Fruit fly (Drosophila melanogaster): ENCODE results near the gene GluRIIC.

GluRIIC gene

dm6 chr2L:866950-867744, 46.7 kb upstream of the GluRIIC start (continued):
- TF ChIP-seq bcd (GFP tag; optimal IDR thresholded peaks at IDR 0.05) (peak; percentile 92), Opbp (GFP tag; IDR thresholded peaks at IDR 0.05; ENCODE audit: partially characterized antibody) (peak; percentile 55; the same call in 2 of the 3 replicates), p53 (GFP tag; optimal IDR thresholded peaks at IDR 0.05) (peak; percentile 57), mirr (GFP tag; optimal IDR thresholded peaks at IDR 0.05) (peak; percentile 91), CG2712 (tag; optimal IDR thresholded peaks at IDR 0.05) (peak; percentile 90), tll (GFP tag; optimal IDR thresholded peaks at IDR 0.05) (no peak), zf30C (GFP tag; optimal IDR thresholded peaks at IDR 0.05) (no peak), CG13624 (GFP tag; optimal IDR thresholded peaks at IDR 0.05) (peak; percentile 93), gcm2 (GFP tag; optimal IDR thresholded peaks at IDR 0.05) (peak; percentile 79), CG1647 (GFP tag; optimal IDR thresholded peaks at IDR 0.05) (peak; percentile 85), CG4328 (GFP tag; optimal IDR thresholded peaks at IDR 0.05) (peak; percentile 80), chif (GFP tag; optimal IDR thresholded peaks at IDR 0.05) (peak; percentile 87 to 94), CG9215 (GFP tag; IDR thresholded peaks at IDR 0.05) (peak; percentile 93), CG3407 (GFP tag; optimal IDR thresholded peaks at IDR 0.05) (peak; percentile 81), CG7963 (GFP tag; IDR thresholded peaks at IDR 0.05; ENCODE audit: partially characterized antibody) (no peak), Vsx1 (GFP tag; optimal IDR thresholded peaks at IDR 0.05) (peak; percentile 46), nmo (GFP tag; optimal IDR thresholded peaks at IDR 0.05) (peak; percentile 91), PHDP (tag; optimal IDR thresholded peaks at IDR 0.05) (peak; percentile 94), CG7745 (tag; optimal IDR thresholded peaks at IDR 0.05) (no peak), Stat92E (GFP tag; optimal IDR thresholded peaks at IDR 0.05) (peak in 1 of 3 experiments; percentile 66), sisA (GFP tag; IDR thresholded peaks at IDR 0.05) (peak; percentile 95), CG8281 (tag; optimal IDR thresholded peaks at IDR 0.05) (peak; percentile 86), CG15479 (GFP tag; optimal IDR thresholded peaks at IDR 0.05) (no peak), CG12769 (tag; optimal IDR thresholded peaks at IDR 0.05) (peak; percentile 97), jigr1 (GFP tag; IDR thresholded peaks at IDR 0.05) (peak; percentile 88; the same call in 2 of the 3 replicates), lilli (GFP tag; optimal IDR thresholded peaks at IDR 0.05) (peak; percentile 96), CG2129 (GFP tag; IDR thresholded peaks at IDR 0.05; ENCODE audit: partially characterized antibody) (no peak), Oli (tag; optimal IDR thresholded peaks at IDR 0.05) (peak; percentile 94), Dll (GFP tag; IDR thresholded peaks at IDR 0.05; ENCODE audit: partially characterized antibody) (no peak), Dad (GFP tag; optimal IDR thresholded peaks at IDR 0.05) (peak; percentile 90), klu (GFP tag; IDR thresholded peaks at IDR 0.05) (peak; percentile 88), B-H2 (GFP tag; optimal IDR thresholded peaks at IDR 0.05) (peak; percentile 88), CG1529 (GFP tag; optimal IDR thresholded peaks at IDR 0.05) (peak; percentile 85), sug (tag; optimal IDR thresholded peaks at IDR 0.05) (peak; percentile 89), exex (tag; optimal IDR thresholded peaks at IDR 0.05) (peak; percentile 69), E2f1 (GFP tag; IDR thresholded peaks at IDR 0.05) (peak; percentile 96), Gug (GFP tag; IDR thresholded peaks at IDR 0.05) (peak; percentile 91), ato (GFP tag; IDR thresholded peaks at IDR 0.05; ENCODE audit: partially characterized antibody) (no peak), lola (GFP tag; optimal IDR thresholded peaks at IDR 0.05) (peak in 1 of 3 experiments; percentile 87), CG14710 (tag; optimal IDR thresholded peaks at IDR 0.05) (peak; percentile 83), CG31224 (GFP tag; IDR thresholded peaks at IDR 0.05) (peak; percentile 90), Asciz (GFP tag; optimal IDR thresholded peaks at IDR 0.05) (peak; percentile 79), CG11085 (GFP tag; IDR thresholded peaks at IDR 0.05) (peak; percentile 89), CG18764 (GFP tag; optimal IDR thresholded peaks at IDR 0.05) (peak; percentile 81), unpg (GFP tag; optimal IDR thresholded peaks at IDR 0.05) (peak; percentile 94), Myb (GFP tag; optimal IDR thresholded peaks at IDR 0.05) (peak; percentile 65), CG11398 (GFP tag; optimal IDR thresholded peaks at IDR 0.05) (peak; percentile 80)
